Worm (Caenorhabditis elegans): ENCODE results near the gene F21D5.3.

ce11 chrIV:8730469-8730868 is at the start of gene F21D5.3:
- TF ChIP-seq npax-4 (tag; optimal IDR thresholded peaks at IDR 0.05), result no peak
- no peak for TF ChIP-seq nfya-1 (tag; optimal IDR thresholded peaks at IDR 0.05)
- TF ChIP-seq ceh-48 (tag; optimal IDR thresholded peaks at IDR 0.05), result no peak
- TF ChIP-seq lim-6 (tag; optimal IDR thresholded peaks at IDR 0.05), result no peak
- TF ChIP-seq K09A11.1 (tag; optimal IDR thresholded peaks at IDR 0.05; ENCODE audit: insufficient read depth), result no peak
- TF ChIP-seq ama-1 (optimal IDR thresholded peaks at IDR 0.05), result no peak
- no peak for TF ChIP-seq K02D7.2 (tag; optimal IDR thresholded peaks at IDR 0.05)
- no peak for TF ChIP-seq nhr-232 (tag; optimal IDR thresholded peaks at IDR 0.05)
- TF ChIP-seq lin-11 (tag; optimal IDR thresholded peaks at IDR 0.05), result no peak
- no peak for TF ChIP-seq dmd-4 (tag; optimal IDR thresholded peaks at IDR 0.05; ENCODE audit: borderline replicate concordance)
